Fruit fly (Drosophila melanogaster) whole organism, embryonic: ENCODE data around the gene Stat92E.
A peak's percentile ranks its signal among the peaks of the same experiment; 100 is the strongest.

Experiments used
- Abd-B ChIP-seq: fragments of 200-800 bp; sonication (Bioruptor generic); optimal IDR thresholded peaks from 2 replicates; lab custom pipeline; 2018; ENCODE audit warnings: missing biosample characterization, mild to moderate bottlenecking, missing genetic modification characterization, moderate library complexity
- B-H2 ChIP-seq: fragments of 200-800 bp; sonication (Bioruptor generic); optimal IDR thresholded peaks from 2 replicates; lab custom pipeline; 2018; ENCODE audit warnings: missing biosample characterization, mild to moderate bottlenecking, missing genetic modification characterization
- Bgb ChIP-seq: fragments of 200-800 bp; sonication (Bioruptor generic); IDR thresholded peaks from 2 replicates; pipeline ENCODE4 v1.3.6; 2022; ENCODE audit warnings: missing biosample characterization, missing genetic modification characterization; ENCODE audit not compliant: partially characterized antibody
- CG10979 ChIP-seq: fragments of 200-800 bp; sonication (Bioruptor generic); optimal IDR thresholded peaks from 2 replicates; lab custom pipeline; 2018; ENCODE audit warnings: missing biosample characterization, mild to moderate bottlenecking, missing genetic modification characterization, moderate library complexity
- CG11085 ChIP-seq: fragments of 200-800 bp; sonication (Bioruptor generic); IDR thresholded peaks from 2 replicates; pipeline ENCODE4 v1.3.6; 2022; ENCODE audit warnings: missing biosample characterization, missing genetic modification characterization
- CG11456 ChIP-seq: fragments of 200-800 bp; sonication (Bioruptor generic); IDR thresholded peaks from 3 replicates; pipeline ENCODE4 v1.3.6; 2022; ENCODE audit warnings: missing biosample characterization, missing genetic modification characterization
- CG11504 ChIP-seq: fragments of 200-800 bp; sonication (Bioruptor generic); optimal IDR thresholded peaks from 3 replicates; lab custom pipeline; 2019; ENCODE audit warnings: missing biosample characterization, mild to moderate bottlenecking, missing genetic modification characterization, moderate library complexity
- CG15269 ChIP-seq: fragments of 200-800 bp; sonication (Bioruptor generic); optimal IDR thresholded peaks from 2 replicates; lab custom pipeline; 2018; ENCODE audit warnings: missing biosample characterization, mild to moderate bottlenecking, missing genetic modification characterization, moderate library complexity
- CG15696 ChIP-seq: fragments of 200-800 bp; sonication (Bioruptor generic); optimal IDR thresholded peaks from 2 replicates; lab custom pipeline; 2019; ENCODE audit warnings: missing biosample characterization, mild to moderate bottlenecking, missing genetic modification characterization, moderate library complexity
- CG1602 ChIP-seq: fragments of 200-800 bp; sonication (Bioruptor generic); optimal IDR thresholded peaks from 3 replicates; lab custom pipeline; 2016; ENCODE audit warnings: missing biosample characterization, missing genetic modification characterization
- CG17359 ChIP-seq: fragments of 200-800 bp; sonication (Bioruptor generic); optimal IDR thresholded peaks from 3 replicates; lab custom pipeline; 2018; ENCODE audit warnings: missing biosample characterization, mild to moderate bottlenecking, missing genetic modification characterization, moderate library complexity
- CG18011 ChIP-seq: fragments of 200-800 bp; sonication (Bioruptor generic); optimal IDR thresholded peaks from 2 replicates; lab custom pipeline; 2017; ENCODE audit warnings: missing biosample characterization, missing genetic modification characterization, mild to moderate bottlenecking, moderate library complexity, missing genotype
- CG2199 ChIP-seq: fragments of 200-800 bp; sonication (Bioruptor generic); IDR thresholded peaks from 3 replicates; pipeline ENCODE4 v1.3.6; 2022; ENCODE audit warnings: missing biosample characterization, missing genetic modification characterization
- CG31224 ChIP-seq: fragments of 200-800 bp; sonication (Bioruptor generic); IDR thresholded peaks from 2 replicates; pipeline ENCODE4 v1.3.6; 2022; ENCODE audit warnings: missing biosample characterization, missing genetic modification characterization
- CG31388 ChIP-seq: fragments of 200-800 bp; sonication (Bioruptor generic); optimal IDR thresholded peaks from 2 replicates; lab custom pipeline; 2016; ENCODE audit warnings: missing biosample characterization, missing genetic modification characterization
- CG3163 ChIP-seq: fragments of 200-800 bp; sonication (Bioruptor generic); optimal IDR thresholded peaks from 3 replicates; lab custom pipeline; 2016; ENCODE audit warnings: missing biosample characterization, missing genetic modification characterization
- CG32532 ChIP-seq: fragments of 200-800 bp; sonication (Bioruptor generic); IDR thresholded peaks from 2 replicates; pipeline ENCODE4 v1.3.6; 2022; ENCODE audit warnings: missing biosample characterization, missing genetic modification characterization
- CG3995 ChIP-seq: fragments of 200-800 bp; sonication (Bioruptor generic); optimal IDR thresholded peaks from 3 replicates; lab custom pipeline; 2016; ENCODE audit warnings: missing biosample characterization, missing genetic modification characterization
- CG6254 ChIP-seq: fragments of 200-800 bp; sonication (Bioruptor generic); optimal IDR thresholded peaks from 3 replicates; lab custom pipeline; 2017; ENCODE audit warnings: mild to moderate bottlenecking, missing biosample characterization, missing genetic modification reagents, missing genetic modification characterization
- CG8281 ChIP-seq: fragments of 200-800 bp; sonication (Bioruptor generic); optimal IDR thresholded peaks from 2 replicates; lab custom pipeline; 2018; ENCODE audit warnings: missing biosample characterization, mild to moderate bottlenecking, missing genetic modification characterization, moderate library complexity
- CG9727 ChIP-seq: fragments of 200-800 bp; sonication (Bioruptor generic); optimal IDR thresholded peaks from 3 replicates; lab custom pipeline; 2017; ENCODE audit warnings: missing biosample characterization, mild to moderate bottlenecking, missing genetic modification characterization
- D ChIP-seq, 2 experiments: fragments of 200-800 bp in 1 of 2; fragments of >200 bp in 1 of 2; sonication (Bioruptor generic) in 1 of 2; optimal IDR thresholded peaks; 2 replicates in 1 of 2; 3 replicates in 1 of 2; lab custom pipeline; 2017; ENCODE audit warnings: mild to moderate bottlenecking in 1 of 2, missing biosample characterization in 1 of 2, missing genetic modification characterization in 1 of 2, missing genetic modification reagents in 1 of 2
- ERR ChIP-seq: fragments of 200-800 bp; sonication (Bioruptor generic); optimal IDR thresholded peaks from 2 replicates; lab custom pipeline; 2016; ENCODE audit warnings: missing biosample characterization, missing genetic modification characterization
- Gsc ChIP-seq: fragments of 200-800 bp; sonication (Bioruptor generic); IDR thresholded peaks from 2 replicates; pipeline ENCODE4 v1.3.6; 2022; ENCODE audit warnings: missing biosample characterization, missing genetic modification characterization
- H15 ChIP-seq: fragments of 200-800 bp; sonication (Bioruptor generic); IDR thresholded peaks from 3 replicates; pipeline ENCODE4 v1.3.6; 2022; ENCODE audit warnings: missing biosample characterization, missing genetic modification characterization
- HHEX ChIP-seq: fragments of 200-800 bp; sonication (Bioruptor generic); optimal IDR thresholded peaks from 3 replicates; lab custom pipeline; 2017; ENCODE audit warnings: missing biosample characterization, mild to moderate bottlenecking, missing genetic modification characterization, missing genetic modification reagents
- Hr78 ChIP-seq, 2 experiments: fragments of 200-800 bp in 1 of 2; fragments of >200 bp in 1 of 2; sonication (Bioruptor generic) in 1 of 2; optimal IDR thresholded peaks; 2 replicates each; lab custom pipeline; 2017 to 2019; ENCODE audit warnings: missing biosample characterization in 2 of 2, missing genetic modification characterization in 2 of 2, mild to moderate bottlenecking in 1 of 2, moderate library complexity in 1 of 2
- Hsf ChIP-seq: fragments of 200-800 bp; sonication (Bioruptor generic); optimal IDR thresholded peaks from 3 replicates; lab custom pipeline; 2016; ENCODE audit warnings: missing biosample characterization, missing genetic modification characterization
- NC2α ChIP-seq: fragments of 200-800 bp; sonication (Bioruptor generic); optimal IDR thresholded peaks from 2 replicates; lab custom pipeline; 2016; ENCODE audit warnings: missing biosample characterization, missing genetic modification characterization
- Poxn ChIP-seq: fragments of 200-800 bp; sonication (Bioruptor generic); IDR thresholded peaks from 2 replicates; pipeline ENCODE4 v1.3.6; 2022; ENCODE audit warnings: missing biosample characterization, missing genetic modification characterization
- Spps ChIP-seq: fragments of 200-800 bp; sonication (Bioruptor generic); optimal IDR thresholded peaks from 2 replicates; lab custom pipeline; 2018; ENCODE audit warnings: missing biosample characterization, mild to moderate bottlenecking, missing genetic modification characterization
- amos ChIP-seq: fragments of 200-800 bp; sonication (Bioruptor generic); IDR thresholded peaks from 2 replicates; pipeline ENCODE4 v1.3.6; 2022; ENCODE audit warnings: missing biosample characterization, missing genetic modification characterization; ENCODE audit not compliant: partially characterized antibody
- bbx ChIP-seq: fragments of 200-800 bp; sonication (Bioruptor generic); IDR thresholded peaks from 2 replicates; pipeline ENCODE4 v1.3.6; 2022; ENCODE audit warnings: missing biosample characterization, missing genetic modification characterization; ENCODE audit not compliant: partially characterized antibody
- chif ChIP-seq, 2 experiments: fragments of 200-800 bp; sonication (Bioruptor generic); optimal IDR thresholded peaks; 3 replicates each; lab custom pipeline; 2016; ENCODE audit warnings: missing biosample characterization in 2 of 2, missing genetic modification characterization in 2 of 2
- chinmo ChIP-seq: fragments of 200-800 bp; sonication (Bioruptor generic); IDR thresholded peaks from 4 replicates; pipeline ENCODE4 v1.3.6; 2022; ENCODE audit warnings: missing biosample characterization, missing genetic modification characterization; ENCODE audit not compliant: partially characterized antibody
- ci ChIP-seq: fragments of 200-800 bp; sonication (Bioruptor generic); IDR thresholded peaks from 3 replicates; pipeline ENCODE4 v1.3.6; 2022; ENCODE audit warnings: missing biosample characterization, missing genetic modification characterization
- crol ChIP-seq: fragments of 200-800 bp; sonication (Bioruptor generic); IDR thresholded peaks from 2 replicates; pipeline ENCODE4 v1.3.6; 2022; ENCODE audit warnings: missing biosample characterization, missing genetic modification characterization
- cwo ChIP-seq: fragments of 200-800 bp; sonication (Bioruptor generic); optimal IDR thresholded peaks from 3 replicates; lab custom pipeline; 2017; ENCODE audit warnings: missing biosample characterization, missing genetic modification characterization, mild to moderate bottlenecking, moderate library complexity, missing genetic modification reagents
- dati ChIP-seq: fragments of 200-800 bp; sonication (Bioruptor generic); IDR thresholded peaks from 2 replicates; pipeline ENCODE4 v1.3.6; 2022; ENCODE audit warnings: missing biosample characterization, missing genetic modification characterization
- gem ChIP-seq: fragments of 200-800 bp; sonication (Bioruptor generic); optimal IDR thresholded peaks from 2 replicates; lab custom pipeline; 2019; ENCODE audit warnings: missing biosample characterization, mild to moderate bottlenecking, missing genetic modification characterization, moderate library complexity
- h ChIP-seq: fragments of >200 bp; optimal IDR thresholded peaks from 2 replicates; lab custom pipeline; 2017
- ken ChIP-seq: fragments of 200-800 bp; sonication (Bioruptor generic); IDR thresholded peaks from 3 replicates; pipeline ENCODE4 v1.3.6; 2022; ENCODE audit warnings: missing biosample characterization, missing genetic modification characterization
- mld ChIP-seq: fragments of 200-800 bp; sonication (Bioruptor generic); IDR thresholded peaks from 3 replicates; pipeline ENCODE4 v1.3.6; 2022; ENCODE audit warnings: missing biosample characterization, missing genetic modification characterization; ENCODE audit not compliant: partially characterized antibody
- pnt ChIP-seq: fragments of 200-800 bp; sonication (Bioruptor generic); optimal IDR thresholded peaks from 3 replicates; lab custom pipeline; 2016; ENCODE audit warnings: missing biosample characterization, missing genetic modification characterization
- run ChIP-seq: fragments of 200-800 bp; sonication (Bioruptor generic); optimal IDR thresholded peaks from 3 replicates; lab custom pipeline; 2018; ENCODE audit warnings: missing biosample characterization, mild to moderate bottlenecking, missing genetic modification characterization
- sob ChIP-seq: fragments of 200-800 bp; sonication (Bioruptor generic); IDR thresholded peaks from 2 replicates; pipeline ENCODE4 v1.3.6; 2022; ENCODE audit warnings: missing biosample characterization, missing genetic modification characterization
- sug ChIP-seq: fragments of 200-800 bp; optimal IDR thresholded peaks from 2 replicates; lab custom pipeline; 2019; ENCODE audit warnings: missing biosample characterization, mild to moderate bottlenecking, missing genetic modification characterization, moderate library complexity
- tup ChIP-seq: fragments of 200-800 bp; sonication (Bioruptor generic); optimal IDR thresholded peaks from 2 replicates; lab custom pipeline; 2016; ENCODE audit warnings: missing biosample characterization, mild to moderate bottlenecking, missing genetic modification characterization, moderate library complexity
- zfh2 ChIP-seq: fragments of 200-800 bp; sonication (Bioruptor generic); optimal IDR thresholded peaks from 2 replicates; lab custom pipeline; 2016; ENCODE audit warnings: missing biosample characterization, missing genetic modification characterization

The Stat92E gene

DNA sequence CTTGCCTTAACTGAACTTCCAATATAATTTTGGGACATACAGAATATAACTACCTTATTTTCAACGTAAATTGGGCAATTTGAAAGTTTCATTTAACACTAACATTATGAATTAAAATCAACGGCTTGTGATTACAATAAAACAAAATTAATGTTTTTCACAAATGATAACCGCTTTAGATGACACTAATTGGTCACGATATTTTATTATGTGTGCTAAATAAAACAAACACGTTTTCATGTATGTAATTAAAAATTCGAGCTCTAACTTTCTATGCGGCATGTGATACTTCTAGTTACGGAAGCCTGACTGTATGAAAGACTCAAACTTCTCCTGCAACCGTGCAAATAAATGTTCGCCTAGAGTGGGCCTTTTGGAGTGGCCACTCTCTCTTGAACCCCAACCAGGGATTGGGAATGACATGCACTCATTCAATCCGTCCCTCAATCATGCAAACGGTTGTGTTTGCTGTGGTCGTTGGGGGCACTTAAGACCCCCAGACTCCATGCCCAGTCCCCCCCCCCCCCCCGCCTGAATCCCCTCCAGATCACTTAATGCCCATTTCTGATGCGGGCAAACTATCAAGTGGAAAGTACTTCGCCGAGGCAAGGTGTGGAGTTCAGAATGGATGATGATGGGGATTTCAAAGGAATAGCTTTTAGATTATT lies 43.2 kb upstream of the Stat92E start:
- TF ChIP-seq NC2α: no peak
- TF ChIP-seq CG11085 (GFP tag; lab: Robert Waterston, UW): no peak; the same call in 1 of the 2 replicates
- TF ChIP-seq CG1602 (GFP tag; lab: Kevin White, UChicago): no peak
- TF ChIP-seq dati: 0 out of 2 replicates have a peak, but pooled peaks have one; percentile 13
- no peak for TF ChIP-seq cwo (GFP tag; lab: Kevin White, UChicago)
- no peak for TF ChIP-seq CG2199 (GFP tag; lab: Robert Waterston, UW)
- TF ChIP-seq CG15696 (tag; lab: Kevin White, UChicago): no peak
- TF ChIP-seq CG31224 (GFP tag; lab: Robert Waterston, UW): no peak
- TF ChIP-seq CG10979 (tag; lab: Kevin White, UChicago): peak; percentile 33
- TF ChIP-seq Gsc: no peak
- TF ChIP-seq Bgb: no peak
- TF ChIP-seq CG32532: peak; percentile 18; the same call in 1 of the 2 replicates
- no peak for TF ChIP-seq run (tag; lab: Kevin White, UChicago)
- no peak for TF ChIP-seq CG15269 (tag; lab: Kevin White, UChicago)
- no peak for TF ChIP-seq h (lab: Kevin White, UChicago)
- 0 out of 3 replicates have a peak, but pooled peaks have one; percentile 21 for TF ChIP-seq CG11456 (GFP tag; lab: Robert Waterston, UW)
- TF ChIP-seq sob (GFP tag; lab: Robert Waterston, UW): no peak
- no peak for TF ChIP-seq bbx (GFP tag; lab: Robert Waterston, UW)
- peak; percentile 12 for TF ChIP-seq CG11504 (tag; lab: Kevin White, UChicago)
- TF ChIP-seq ERR (GFP tag; lab: Kevin White, UChicago): no peak
- TF ChIP-seq ci (GFP tag; lab: Robert Waterston, UW): 0 out of 3 replicates have a peak, but pooled peaks have one; percentile 26
- TF ChIP-seq CG8281: peak; percentile 92
- TF ChIP-seq chif (GFP tag; optimal IDR thresholded peaks at IDR 0.05; lab: Kevin White, UChicago): no peak
- no peak for TF ChIP-seq Poxn
- TF ChIP-seq Spps: no peak
- no peak for TF ChIP-seq Abd-B (GFP tag; lab: Kevin White, UChicago)
- no peak for TF ChIP-seq ken
- no peak for TF ChIP-seq sug (tag; lab: Kevin White, UChicago)
- no peak for TF ChIP-seq gem
- TF ChIP-seq D (optimal IDR thresholded peaks at IDR 0.05; lab: Kevin White, UChicago): no peak
- TF ChIP-seq D (GFP tag; optimal IDR thresholded peaks at IDR 0.05; lab: Kevin White, UChicago): peak; percentile 43
- TF ChIP-seq chinmo (GFP tag; lab: Robert Waterston, UW): no peak
- TF ChIP-seq CG6254 (GFP tag; lab: Kevin White, UChicago): no peak
- TF ChIP-seq CG3163 (GFP tag; lab: Kevin White, UChicago): no peak
- no peak for TF ChIP-seq mld
- no peak for TF ChIP-seq HHEX (GFP tag; lab: Kevin White, UChicago)
- no peak for TF ChIP-seq tup (GFP tag; lab: Kevin White, UChicago)
- no peak for TF ChIP-seq B-H2 (GFP tag; lab: Kevin White, UChicago)
- no peak for TF ChIP-seq zfh2
- TF ChIP-seq crol: peak; percentile 81
- no peak for TF ChIP-seq Hsf
- no peak for TF ChIP-seq CG18011 (GFP tag; lab: Kevin White, UChicago)
- TF ChIP-seq H15 (GFP tag; lab: Robert Waterston, UW): no peak
- TF ChIP-seq CG31388 (GFP tag; lab: Kevin White, UChicago): no peak
- TF ChIP-seq amos (GFP tag; lab: Robert Waterston, UW): peak; percentile 20; the same call in 1 of the 2 replicates
- TF ChIP-seq CG17359 (tag; lab: Kevin White, UChicago): no peak
- no peak for TF ChIP-seq Hr78 (GFP tag; optimal IDR thresholded peaks at IDR 0.05; lab: Kevin White, UChicago)
- no peak for TF ChIP-seq CG3995 (GFP tag; lab: Kevin White, UChicago)
- no peak for TF ChIP-seq CG9727 (GFP tag; lab: Kevin White, UChicago)
- no peak for TF ChIP-seq pnt (GFP tag; lab: Kevin White, UChicago)
